Fruit fly (Drosophila melanogaster): ENCODE data around the gene CG44476.

dm6 chr2L:18159172-18159571 lies 46.2 kb upstream of the CG44476 start, which contains the start of gene JMJD4:
- TF ChIP-seq CG9948 (tag; optimal IDR thresholded peaks at IDR 0.05), result no peak
- TF ChIP-seq CG10348 (GFP tag; IDR thresholded peaks at IDR 0.05), result no peak
- TF ChIP-seq Pif1A (GFP tag; optimal IDR thresholded peaks at IDR 0.05), result no peak
- no peak for TF ChIP-seq EcR (GFP tag; optimal IDR thresholded peaks at IDR 0.05)
- no peak for TF ChIP-seq Ets98B (GFP tag; IDR thresholded peaks at IDR 0.05)
- TF ChIP-seq CG15710 (tag; optimal IDR thresholded peaks at IDR 0.05), result no peak
- no peak for TF ChIP-seq gl (tag; optimal IDR thresholded peaks at IDR 0.05)
- TF ChIP-seq CG32121 (GFP tag; IDR thresholded peaks at IDR 0.05), result no peak
- no peak for TF ChIP-seq CG8159 (tag; optimal IDR thresholded peaks at IDR 0.05)
- no peak for TF ChIP-seq Snoo (tag; optimal IDR thresholded peaks at IDR 0.05)
- TF ChIP-seq CG14655 (GFP tag; optimal IDR thresholded peaks at IDR 0.05), result no peak
- TF ChIP-seq Pif1B (GFP tag; optimal IDR thresholded peaks at IDR 0.05), result no peak

Measured in whole organism, pupa.